Fruit fly (Drosophila melanogaster): Measurements from ENCODE around the gene Cpr65Ea.

- TF ChIP-seq GATAd (GFP tag; optimal IDR thresholded peaks at IDR 0.05) (no peak), foxo (GFP tag; optimal IDR thresholded peaks at IDR 0.05) (no peak), usp (GFP tag; optimal IDR thresholded peaks at IDR 0.05) (no peak)
These were observed 315 bp downstream of the Cpr65Ea start for dm6 chr3L:7086093-7086492.

All from whole organism, wandering third instar larva.